Worm (Caenorhabditis elegans): ENCODE measurements around the gene dop-1.
A peak's percentile ranks its signal among the peaks of the same experiment; 100 is the strongest.

The dop-1 gene

ce11 chrX:4388834-4389409 lies 29.7 kb downstream of the dop-1 start, which contains the start of gene dpy-23 (continued):
- peak; percentile 91 for TF ChIP-seq fos-1 (tag; optimal IDR thresholded peaks at IDR 0.05)
- peak; percentile 92 for TF ChIP-seq skn-1 (tag; optimal IDR thresholded peaks at IDR 0.05)
- TF ChIP-seq fkh-4 (tag; optimal IDR thresholded peaks at IDR 0.05; ENCODE audit: borderline replicate concordance): peak; percentile 46
- TF ChIP-seq xbp-1 (tag; optimal IDR thresholded peaks at IDR 0.05): peak; percentile 94
- peak; percentile 58 for TF ChIP-seq blmp-1 (tag; optimal IDR thresholded peaks at IDR 0.05)
- TF ChIP-seq nhr-28 (tag; optimal IDR thresholded peaks at IDR 0.05): no peak
- TF ChIP-seq pax-3 (tag; optimal IDR thresholded peaks at IDR 0.05): peak; percentile 73
- TF ChIP-seq C04F5.9 (tag; optimal IDR thresholded peaks at IDR 0.05): peak; percentile 8
- peak; percentile 98 for TF ChIP-seq nhr-85 (tag)
- TF ChIP-seq jun-1 (tag; optimal IDR thresholded peaks at IDR 0.05): peak; percentile 94
- no peak for TF ChIP-seq unc-30 (tag; optimal IDR thresholded peaks at IDR 0.05)
- TF ChIP-seq nhr-71 (tag; optimal IDR thresholded peaks at IDR 0.05): peak; percentile 98
- peak; percentile 59 for TF ChIP-seq zag-1 (tag; optimal IDR thresholded peaks at IDR 0.05)
- TF ChIP-seq vab-15 (tag; optimal IDR thresholded peaks at IDR 0.05): peak; percentile 67
- no peak for TF ChIP-seq pqm-1 (tag; optimal IDR thresholded peaks at IDR 0.05)
- peak; percentile 23 for TF ChIP-seq nhr-76 (tag; optimal IDR thresholded peaks at IDR 0.05)
- peak; percentile 96 for TF ChIP-seq nhr-20 (tag; optimal IDR thresholded peaks at IDR 0.05)
- TF ChIP-seq elt-2 (tag; optimal IDR thresholded peaks at IDR 0.05): peak; percentile 54
- peak; percentile 87 for TF ChIP-seq nhr-11 (tag; optimal IDR thresholded peaks at IDR 0.05)
- no peak for TF ChIP-seq tlp-1 (tag; optimal IDR thresholded peaks at IDR 0.05)
- peak; percentile 57 to 63 (median 61) for TF ChIP-seq dpl-1 (GFP tag; optimal IDR thresholded peaks at IDR 0.05)
- TF ChIP-seq elt-3 (tag; optimal IDR thresholded peaks at IDR 0.05): peak in 4 of 6 experiments; percentile 6 to 72 (median 66)
- TF ChIP-seq nhr-19 (GFP tag; conservative IDR thresholded peaks at IDR 0.05): peak; percentile 92
- no peak for TF ChIP-seq sptf-1 (tag; optimal IDR thresholded peaks at IDR 0.05)
- no peak for TF ChIP-seq ceh-90 (tag; optimal IDR thresholded peaks at IDR 0.05)
- TF ChIP-seq snu-23 (GFP tag; optimal IDR thresholded peaks at IDR 0.05): peak; percentile 96
- TF ChIP-seq F16B12.6 (tag; optimal IDR thresholded peaks at IDR 0.05): peak; percentile 39
- TF ChIP-seq C16A3.4 (tag; optimal IDR thresholded peaks at IDR 0.05): peak; percentile 71
- TF ChIP-seq unc-98 (GFP tag; IDR thresholded peaks at IDR 0.05): peak; percentile 56
- TF ChIP-seq egl-13 (tag; optimal IDR thresholded peaks at IDR 0.05): peak; percentile 85
- peak; percentile 56 for TF ChIP-seq aha-1 (tag; optimal IDR thresholded peaks at IDR 0.05)
- TF ChIP-seq mep-1 (tag; optimal IDR thresholded peaks at IDR 0.05): peak; percentile 91
- TF ChIP-seq lin-13 (GFP tag; optimal IDR thresholded peaks at IDR 0.05): peak; percentile 94
- peak; percentile 66 for TF ChIP-seq hpl-2 (GFP tag; optimal IDR thresholded peaks at IDR 0.05)

- TF ChIP-seq F16B12.6 (tag; optimal IDR thresholded peaks at IDR 0.05): no peak
- no peak for TF ChIP-seq nhr-237 (tag; optimal IDR thresholded peaks at IDR 0.05)
- TF ChIP-seq egl-27 (tag; optimal IDR thresholded peaks at IDR 0.05): no peak
- TF ChIP-seq lin-14 (GFP tag; optimal IDR thresholded peaks at IDR 0.05): peak; percentile 59
- peak in 1 of 6 experiments; percentile 13 for TF ChIP-seq elt-3 (tag; optimal IDR thresholded peaks at IDR 0.05)
- TF ChIP-seq ceh-88 (GFP tag; IDR thresholded peaks at IDR 0.05): no peak
- TF ChIP-seq C16A3.4 (tag; optimal IDR thresholded peaks at IDR 0.05): peak; percentile 1
- no peak for TF ChIP-seq fos-1 (tag; optimal IDR thresholded peaks at IDR 0.05)
- no peak for TF ChIP-seq pax-3 (tag; optimal IDR thresholded peaks at IDR 0.05)
- TF ChIP-seq aly-2 (tag; optimal IDR thresholded peaks at IDR 0.05): no peak
- TF ChIP-seq jun-1 (tag; optimal IDR thresholded peaks at IDR 0.05): no peak
- no peak for TF ChIP-seq nhr-19 (GFP tag; conservative IDR thresholded peaks at IDR 0.05)
- TF ChIP-seq mdl-1 (tag; optimal IDR thresholded peaks at IDR 0.05): no peak
- no peak for TF ChIP-seq ets-5 (GFP tag; IDR thresholded peaks at IDR 0.05)
- TF ChIP-seq zip-4 (GFP tag; optimal IDR thresholded peaks at IDR 0.05): no peak
- no peak for TF ChIP-seq nhr-84 (tag; optimal IDR thresholded peaks at IDR 0.05)
- no peak for TF ChIP-seq vab-15 (tag; optimal IDR thresholded peaks at IDR 0.05)
- TF ChIP-seq snu-23 (GFP tag; optimal IDR thresholded peaks at IDR 0.05): peak; percentile 54
- TF ChIP-seq mep-1 (tag; optimal IDR thresholded peaks at IDR 0.05): peak; percentile 21
- peak; percentile 8 for TF ChIP-seq unc-130 (tag; optimal IDR thresholded peaks at IDR 0.05)
- TF ChIP-seq xbp-1 (tag; optimal IDR thresholded peaks at IDR 0.05): no peak
- TF ChIP-seq efl-1 (optimal IDR thresholded peaks at IDR 0.05): no peak
- no peak for TF ChIP-seq efl-1 (GFP tag; optimal IDR thresholded peaks at IDR 0.05 in 1 of 2)
- TF ChIP-seq unc-98 (GFP tag; IDR thresholded peaks at IDR 0.05): no peak
- no peak for TF ChIP-seq hlh-17 (GFP tag; optimal IDR thresholded peaks at IDR 0.05; ENCODE audit: borderline replicate concordance)
- TF ChIP-seq ceh-8 (GFP tag; optimal IDR thresholded peaks at IDR 0.05): no peak
- TF ChIP-seq nhr-20 (tag; optimal IDR thresholded peaks at IDR 0.05): peak; percentile 61
- TF ChIP-seq blmp-1 (tag; optimal IDR thresholded peaks at IDR 0.05): peak; percentile 4
- no peak for TF ChIP-seq mab-9 (GFP tag; IDR thresholded peaks at IDR 0.05)
- TF ChIP-seq skn-1 (tag; optimal IDR thresholded peaks at IDR 0.05): no peak
- TF ChIP-seq sup-37 (GFP tag; optimal IDR thresholded peaks at IDR 0.05): no peak
- TF ChIP-seq isw-1 (GFP tag; IDR thresholded peaks at IDR 0.05): no peak
Observed at ce11 chrX:4386493-4386892, 32.2 kb downstream of the dop-1 start.
